Worm (Caenorhabditis elegans): Measurements from ENCODE around the gene C18G1.6.
A peak's percentile ranks its signal among the peaks of the same experiment; 100 is the strongest.

The C18G1.6 gene

DNA sequence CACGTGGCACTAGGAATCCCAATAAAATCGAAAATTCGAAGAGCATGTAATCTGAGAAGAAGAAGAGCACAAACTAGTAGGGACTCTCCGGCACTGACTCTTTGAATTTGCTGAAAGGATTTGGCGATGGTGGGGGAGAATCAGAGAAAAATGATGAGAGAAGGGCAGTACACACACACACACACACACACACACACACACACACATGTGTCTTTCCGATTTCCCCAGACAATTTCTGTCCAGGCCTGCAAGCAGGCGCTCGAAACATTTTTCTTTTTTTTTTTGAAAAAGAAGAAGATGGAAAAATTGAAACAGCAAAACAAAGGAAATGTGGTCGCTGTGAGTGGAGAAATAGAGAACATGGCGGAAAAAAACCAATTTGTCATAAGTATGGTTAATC is 20.3 kb upstream of the C18G1.6 start, which contains the start of gene tig-2:
TSS of gene tig-2 (minus strand) at position 87 of the 400 bp plus-strand sequence.
- TF ChIP-seq lin-39 (tag; optimal IDR thresholded peaks at IDR 0.05) (peak; percentile 36), snpc-4 (tag; optimal IDR thresholded peaks at IDR 0.05) (no peak), nfya-1 (tag; optimal IDR thresholded peaks at IDR 0.05; ENCODE audit: insufficient read depth) (peak; percentile 27)

DNA sequence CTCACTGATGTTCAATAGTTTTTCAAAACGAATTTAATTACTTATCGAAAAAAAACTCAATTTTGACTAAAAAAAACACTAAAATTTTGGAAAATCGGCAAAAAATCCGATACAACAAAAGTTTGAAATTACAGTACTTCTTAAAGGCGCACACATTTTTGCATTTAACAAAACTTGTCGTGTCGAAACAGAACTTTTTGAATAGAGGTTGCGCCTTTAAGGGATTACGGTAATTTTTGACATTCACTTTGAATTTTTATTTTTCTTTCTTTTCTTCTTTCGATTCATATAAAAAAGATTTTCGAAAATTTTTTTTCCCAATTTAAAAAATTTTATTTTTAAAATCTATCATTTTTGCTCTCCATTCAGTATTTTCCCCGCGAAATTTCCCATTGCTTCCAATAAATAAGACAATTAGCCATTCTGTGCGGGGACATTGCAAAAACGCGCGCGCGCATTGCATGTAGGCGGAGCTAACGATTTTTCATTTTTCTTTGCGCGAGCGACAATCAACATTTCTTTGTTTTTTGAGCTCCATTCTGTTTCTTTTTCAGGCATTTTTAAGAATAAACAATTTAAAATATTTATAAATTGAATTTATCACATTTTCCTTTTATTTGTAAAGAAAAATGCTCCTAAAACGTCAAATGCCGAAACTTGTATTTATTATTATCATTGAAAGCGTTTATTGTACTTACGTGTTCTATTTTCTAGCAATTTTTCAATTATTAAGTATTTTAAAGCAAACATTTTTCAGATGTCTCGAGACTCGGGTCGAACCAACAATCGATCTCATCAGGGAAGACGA is 19.0 kb upstream of the C18G1.6 start, which contains the start of gene F39G3.3:
TSS of gene F39G3.3 (plus strand) at position 758 of the 808 bp plus-strand sequence.
- peak; percentile 94 for TF ChIP-seq lin-39 (tag; optimal IDR thresholded peaks at IDR 0.05)
- TF ChIP-seq nhr-23 (tag; optimal IDR thresholded peaks at IDR 0.05): peak; percentile 45
- peak; percentile 11 for TF ChIP-seq lin-15B (tag; optimal IDR thresholded peaks at IDR 0.05)
- peak; percentile 72 for TF ChIP-seq nfya-1 (tag; optimal IDR thresholded peaks at IDR 0.05; ENCODE audit: insufficient read depth)
- no peak for TF ChIP-seq ztf-11 (tag; optimal IDR thresholded peaks at IDR 0.05)
- peak; percentile 4 for TF ChIP-seq pqm-1 (tag; optimal IDR thresholded peaks at IDR 0.05)
- no peak for TF ChIP-seq nhr-237 (tag; optimal IDR thresholded peaks at IDR 0.05)
- TF ChIP-seq hmg-11 (tag; optimal IDR thresholded peaks at IDR 0.05): peak; percentile 81
- TF ChIP-seq unc-39 (tag; optimal IDR thresholded peaks at IDR 0.05): no peak
- no peak for TF ChIP-seq jun-1 (tag; optimal IDR thresholded peaks at IDR 0.05)
- peak; percentile 33 for TF ChIP-seq elt-2 (tag; optimal IDR thresholded peaks at IDR 0.05)
- peak; percentile 77 for TF ChIP-seq pha-4 (tag; optimal IDR thresholded peaks at IDR 0.05)
- TF ChIP-seq nhr-28 (tag; optimal IDR thresholded peaks at IDR 0.05): no peak
- no peak for TF ChIP-seq R02D3.7 (tag; optimal IDR thresholded peaks at IDR 0.05)
- TF ChIP-seq ama-1 (optimal IDR thresholded peaks at IDR 0.05): peak; percentile 24
- TF ChIP-seq eor-1 (tag; optimal IDR thresholded peaks at IDR 0.05): no peak
- TF ChIP-seq egl-5 (tag; optimal IDR thresholded peaks at IDR 0.05): peak; percentile 80
- TF ChIP-seq skn-1 (tag; optimal IDR thresholded peaks at IDR 0.05): peak; percentile 52
- no peak for TF ChIP-seq nhr-11 (tag; optimal IDR thresholded peaks at IDR 0.05)
- TF ChIP-seq nhr-43 (tag; optimal IDR thresholded peaks at IDR 0.05; ENCODE audit: poor library complexity, severe bottlenecking): peak; percentile 58

DNA sequence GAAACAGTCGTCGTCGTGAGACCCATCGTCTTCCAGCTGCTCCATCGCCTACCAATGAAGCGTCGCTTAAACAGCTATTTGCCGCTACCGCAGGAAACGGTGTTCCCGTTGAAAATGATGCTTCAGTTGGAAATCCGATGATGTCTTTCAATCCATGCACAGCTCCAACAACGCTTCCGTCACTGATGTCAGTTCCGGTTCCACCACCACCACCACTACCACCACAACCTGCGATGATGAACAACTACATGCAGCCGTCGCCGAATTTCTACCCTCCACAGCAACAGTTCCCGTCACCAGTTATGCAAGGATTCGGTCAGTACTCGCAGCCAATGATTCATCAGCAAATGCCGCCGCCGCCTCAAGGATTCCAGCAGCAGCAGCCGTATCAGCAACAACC is 16.4 kb upstream of the C18G1.6 start:
- TF ChIP-seq ceh-16 (tag; optimal IDR thresholded peaks at IDR 0.05): no peak
- no peak for TF ChIP-seq jun-1 (tag; optimal IDR thresholded peaks at IDR 0.05)
- TF ChIP-seq ZK546.5 (tag; optimal IDR thresholded peaks at IDR 0.05): no peak
- no peak for TF ChIP-seq nhr-76 (tag; optimal IDR thresholded peaks at IDR 0.05)
- TF ChIP-seq ceh-28 (tag; optimal IDR thresholded peaks at IDR 0.05): no peak
- TF ChIP-seq nhr-237 (tag; optimal IDR thresholded peaks at IDR 0.05): no peak
- no peak for TF ChIP-seq nhr-43 (tag; optimal IDR thresholded peaks at IDR 0.05; ENCODE audit: poor library complexity, severe bottlenecking)
- TF ChIP-seq pqm-1 (tag; optimal IDR thresholded peaks at IDR 0.05): no peak
- no peak for TF ChIP-seq lsy-12 (tag; optimal IDR thresholded peaks at IDR 0.05)
- TF ChIP-seq nhr-23 (tag; optimal IDR thresholded peaks at IDR 0.05): no peak
- TF ChIP-seq hmg-11 (tag; optimal IDR thresholded peaks at IDR 0.05): no peak

DNA sequence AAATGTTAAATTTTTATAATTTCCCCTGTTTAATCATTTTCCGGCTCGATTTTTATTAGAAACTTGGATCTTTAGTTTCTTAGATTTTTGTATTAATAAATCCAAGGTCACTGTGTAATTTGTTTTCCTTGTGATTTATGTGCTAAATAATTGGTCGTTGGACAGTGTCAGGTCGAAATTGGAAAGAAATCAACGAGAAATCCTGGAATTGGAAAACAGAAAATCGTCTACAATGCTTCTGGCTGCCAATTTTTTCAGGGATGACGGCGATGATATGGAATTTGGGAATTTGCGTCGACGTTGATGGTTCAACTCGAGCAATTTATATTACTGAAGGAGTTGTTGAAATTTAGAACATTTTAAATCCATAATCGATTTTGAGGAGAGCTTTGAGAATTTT is 15.8 kb upstream of the C18G1.6 start:
- TF ChIP-seq ztf-11 (tag; optimal IDR thresholded peaks at IDR 0.05) (no peak), pqm-1 (tag; optimal IDR thresholded peaks at IDR 0.05) (no peak), fkh-10 (GFP tag; optimal IDR thresholded peaks at IDR 0.05) (no peak), elt-3 (tag; optimal IDR thresholded peaks at IDR 0.05) (no peak), unc-39 (tag; optimal IDR thresholded peaks at IDR 0.05) (no peak), ceh-28 (tag; optimal IDR thresholded peaks at IDR 0.05) (no peak), ceh-82 (tag; optimal IDR thresholded peaks at IDR 0.05) (no peak), nhr-43 (tag; optimal IDR thresholded peaks at IDR 0.05; ENCODE audit: poor library complexity, severe bottlenecking) (no peak), nfya-1 (tag; optimal IDR thresholded peaks at IDR 0.05; ENCODE audit: insufficient read depth) (no peak), eor-1 (tag; optimal IDR thresholded peaks at IDR 0.05) (no peak), ceh-16 (tag; optimal IDR thresholded peaks at IDR 0.05) (no peak), egl-27 (tag; optimal IDR thresholded peaks at IDR 0.05) (no peak), hmg-11 (tag; optimal IDR thresholded peaks at IDR 0.05) (no peak), elt-2 (tag; optimal IDR thresholded peaks at IDR 0.05) (no peak), nhr-237 (tag; optimal IDR thresholded peaks at IDR 0.05) (no peak), daf-12 (tag; optimal IDR thresholded peaks at IDR 0.05) (no peak), nhr-12 (tag; optimal IDR thresholded peaks at IDR 0.05) (no peak), aly-2 (tag; optimal IDR thresholded peaks at IDR 0.05) (no peak), ztf-4 (tag; optimal IDR thresholded peaks at IDR 0.05) (no peak), fos-1 (tag; optimal IDR thresholded peaks at IDR 0.05) (no peak)
